Fruit fly (Drosophila melanogaster) Kc167 (cell line): Measurements from ENCODE around the gene Hyls1.

Source experiments
- Myc ChIP-seq: fragments of >200 bp; optimal IDR thresholded peaks from 2 replicates; lab custom pipeline; 2017; ENCODE audit warnings: missing external identifiers
- Sin3A ChIP-seq: fragments of >200 bp; optimal IDR thresholded peaks from 2 replicates; lab custom pipeline; 2018; ENCODE audit warnings: missing external identifiers
- h ChIP-seq: fragments of >200 bp; optimal IDR thresholded peaks from 3 replicates; lab custom pipeline; 2018; ENCODE audit warnings: missing external identifiers
- insv ChIP-seq: fragments of >200 bp; optimal IDR thresholded peaks from 3 replicates; lab custom pipeline; 2018; ENCODE audit warnings: missing external identifiers
- psq ChIP-seq: fragments of >200 bp; optimal IDR thresholded peaks from 2 replicates; lab custom pipeline; 2017; ENCODE audit warnings: missing external identifiers
- ttk ChIP-seq: sonication (Bioruptor generic); optimal IDR thresholded peaks from 2 replicates; lab custom pipeline; 2017; ENCODE audit warnings: missing external identifiers

Hyls1 gene

dm6 chr2L:16350742-16351568, 1.5 kb downstream of the Hyls1 start:
- TF ChIP-seq psq (lab: Kevin White, UChicago) = peak; percentile 99
- no peak for TF ChIP-seq Sin3A

DNA sequence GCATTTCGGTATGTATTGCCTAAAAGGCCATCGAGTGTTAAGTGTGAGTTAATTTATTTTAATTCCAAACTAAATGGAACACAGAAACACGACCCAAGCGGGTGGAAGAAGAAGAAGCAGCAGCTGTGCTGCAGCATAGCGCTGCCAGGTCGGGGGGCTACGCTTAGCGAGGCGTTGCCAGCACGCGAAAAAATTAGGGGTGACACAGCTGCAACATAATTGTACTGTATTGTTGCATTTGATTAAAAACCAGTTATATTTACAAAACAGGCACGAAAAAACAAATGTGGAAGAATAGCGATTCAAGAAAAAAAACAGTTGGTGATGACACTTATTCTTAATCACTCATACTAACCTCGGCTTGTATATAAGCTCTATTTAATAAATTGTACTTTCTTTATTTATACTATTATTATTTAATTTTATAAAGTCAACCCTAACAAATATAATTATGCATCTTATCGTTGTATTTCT, 2.2 kb downstream of the Hyls1 start:
- peak; percentile 25 for TF ChIP-seq psq (lab: Kevin White, UChicago)
- TF ChIP-seq Myc (lab: Kevin White, UChicago) = no peak
- TF ChIP-seq ttk (lab: Kevin White, UChicago) = no peak

DNA sequence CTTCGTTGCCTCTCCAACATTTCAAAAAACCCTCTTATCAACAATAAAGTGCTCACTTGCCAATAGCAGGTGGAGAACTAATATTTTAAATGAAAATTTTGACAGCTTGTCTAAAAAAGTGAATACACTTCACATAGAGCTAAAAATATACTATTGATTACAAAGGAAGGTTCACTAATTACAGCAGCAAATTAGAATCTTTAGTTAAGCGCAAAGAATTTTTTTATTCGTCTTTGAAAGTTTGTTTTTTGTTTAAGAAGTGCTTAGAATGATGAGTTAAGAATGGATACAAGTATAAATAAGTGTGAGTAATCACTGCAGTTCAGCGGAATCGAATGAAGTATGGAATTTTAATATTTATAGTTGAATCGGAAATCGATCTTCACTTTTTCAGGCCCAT, 10.2 kb downstream of the Hyls1 start, which contains the start of gene CG44405:
CG44405 (minus strand) TSS at position 101 of the 400 bp plus-strand sequence.
- no peak for TF ChIP-seq h
- TF ChIP-seq Sin3A = no peak
- no peak for TF ChIP-seq insv
- no peak for TF ChIP-seq ttk (lab: Kevin White, UChicago)
- TF ChIP-seq psq (lab: Kevin White, UChicago) = no peak
- TF ChIP-seq Myc (lab: Kevin White, UChicago) = no peak

dm6 chr2L:16340268-16340667, 12.2 kb downstream of the Hyls1 start, which contains the start of gene CG42266:
CG42266 (minus strand) TSS chr2L:16340368.
- no peak for TF ChIP-seq ttk (lab: Kevin White, UChicago)
- TF ChIP-seq h = no peak
- TF ChIP-seq Myc (lab: Kevin White, UChicago) = no peak
- no peak for TF ChIP-seq Sin3A
- TF ChIP-seq psq (lab: Kevin White, UChicago) = no peak
- no peak for TF ChIP-seq insv

- TF ChIP-seq insv (no peak), h (no peak), Myc (lab: Kevin White, UChicago) (no peak), ttk (lab: Kevin White, UChicago) (no peak), psq (lab: Kevin White, UChicago) (no peak), Sin3A (no peak)
These were observed 14.6 kb downstream of the Hyls1 start, which contains the start of gene CG31817 for dm6 chr2L:16337785-16338184. CG31817 (minus strand) TSS chr2L:16337885.

DNA sequence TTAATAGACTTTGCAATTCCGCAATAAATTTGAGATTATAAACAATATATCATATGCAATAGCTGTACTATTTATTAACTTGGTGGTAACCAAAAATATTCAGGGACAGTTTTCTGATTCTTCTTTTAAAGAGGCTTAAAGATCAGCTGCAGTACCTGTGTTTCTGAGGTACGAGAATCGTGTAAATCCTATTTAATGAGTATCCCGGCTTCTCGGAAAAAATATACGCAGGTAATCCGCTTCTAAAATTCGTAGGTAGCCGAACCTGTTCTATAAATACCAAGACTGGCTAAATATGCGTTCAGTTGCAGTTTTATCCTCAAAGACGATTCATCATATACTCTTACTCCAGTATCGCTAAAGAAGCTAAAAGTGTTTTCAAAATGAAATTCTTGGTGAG, 22.8 kb downstream of the Hyls1 start, which contains the start of gene CG4440:
CG4440 (plus strand) TSS at position 301 of the 400 bp plus-strand sequence.
- no peak for TF ChIP-seq Sin3A
- TF ChIP-seq h = no peak
- no peak for TF ChIP-seq ttk (lab: Kevin White, UChicago)
- no peak for TF ChIP-seq psq (lab: Kevin White, UChicago)
- TF ChIP-seq Myc (lab: Kevin White, UChicago) = no peak
- no peak for TF ChIP-seq insv

- no peak for TF ChIP-seq insv
- TF ChIP-seq Sin3A = no peak
- TF ChIP-seq Myc (lab: Kevin White, UChicago) = no peak
- TF ChIP-seq psq (lab: Kevin White, UChicago) = no peak
- TF ChIP-seq h = no peak
- no peak for TF ChIP-seq ttk (lab: Kevin White, UChicago)
These were observed 23.3 kb downstream of the Hyls1 start, which contains the start of gene mRpL4 for dm6 chr2L:16329102-16329520. mRpL4 (minus strand) TSS chr2L:16329132.

dm6 chr2L:16326892-16327291, 25.5 kb downstream of the Hyls1 start, which contains the start of gene CG4278:
CG4278 (plus strand) TSS chr2L:16327069.
- TF ChIP-seq psq (lab: Kevin White, UChicago) = no peak
- TF ChIP-seq Myc (lab: Kevin White, UChicago) = no peak
- TF ChIP-seq insv = no peak
- TF ChIP-seq ttk (lab: Kevin White, UChicago) = no peak
- TF ChIP-seq h = no peak
- no peak for TF ChIP-seq Sin3A

- TF ChIP-seq h (no peak), ttk (lab: Kevin White, UChicago) (no peak), insv (no peak), psq (lab: Kevin White, UChicago) (no peak), Sin3A (no peak), Myc (lab: Kevin White, UChicago) (no peak)
These were observed 26.7 kb downstream of the Hyls1 start, which contains the start of gene cact for dm6 chr2L:16325515-16326257. cact (minus strand) TSS chr2L:16326207.

dm6 chr2L:16324833-16325232, 27.6 kb downstream of the Hyls1 start:
- TF ChIP-seq ttk (lab: Kevin White, UChicago) (no peak), Myc (lab: Kevin White, UChicago) (no peak), psq (lab: Kevin White, UChicago) (no peak), insv (no peak), Sin3A (no peak), h (no peak)

- no peak for TF ChIP-seq ttk (lab: Kevin White, UChicago)
- no peak for TF ChIP-seq Myc (lab: Kevin White, UChicago)
- no peak for TF ChIP-seq insv
- no peak for TF ChIP-seq Sin3A
These were observed 28.9 kb downstream of the Hyls1 start for dm6 chr2L:16323544-16323943.

DNA sequence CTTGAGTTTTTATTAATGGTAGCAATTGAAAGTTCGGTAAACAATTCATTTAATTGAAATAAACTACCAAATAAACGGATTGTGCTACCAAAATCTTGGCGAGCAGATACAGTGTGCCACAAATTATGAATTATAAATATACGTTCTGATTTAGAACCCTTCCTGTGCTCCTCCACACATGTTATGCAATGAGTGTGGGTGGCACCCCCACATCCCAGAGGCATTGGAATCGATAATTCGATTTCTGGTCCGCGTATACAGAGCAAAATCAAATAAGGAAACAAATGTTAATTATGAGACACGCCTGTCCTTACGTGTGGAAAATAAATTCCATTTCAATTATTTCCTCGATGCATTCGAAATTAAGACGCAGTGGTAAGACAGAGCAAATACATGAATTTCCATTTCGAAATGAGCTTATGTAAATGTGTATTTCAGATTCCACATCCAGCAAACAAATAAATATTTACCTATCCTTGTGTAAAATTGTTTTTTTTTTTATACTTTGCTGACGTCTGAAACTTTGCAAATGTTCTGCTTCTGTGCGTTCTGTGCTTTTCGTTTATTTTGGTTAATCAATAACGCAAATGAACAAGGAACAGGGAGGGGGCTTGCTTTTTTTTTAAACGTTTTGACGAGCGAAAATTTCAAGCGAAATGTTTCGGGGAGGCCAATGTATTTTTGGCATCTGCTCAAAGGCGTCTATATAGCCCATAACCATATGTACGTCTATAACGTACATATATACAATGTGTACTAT, 30.4 kb downstream of the Hyls1 start:
- TF ChIP-seq h = no peak
- TF ChIP-seq psq (lab: Kevin White, UChicago) = no peak
- TF ChIP-seq ttk (lab: Kevin White, UChicago) = no peak
- TF ChIP-seq Myc (lab: Kevin White, UChicago) = no peak
- TF ChIP-seq Sin3A = no peak
- TF ChIP-seq insv = no peak
